Worm (Caenorhabditis elegans) whole organism, L2 larva: Measurements from ENCODE around the gene nlp-26.
A peak's percentile ranks its signal among the peaks of the same experiment; 100 is the strongest.

ENCODE experiments used
- C34F6.9 ChIP-seq: fragments of 150-350 bp; optimal IDR thresholded peaks from 2 replicates; lab custom pipeline; 2014; ENCODE audit warnings: missing biosample characterization, missing genetic modification characterization
- R02D3.7 ChIP-seq: fragments of 150-350 bp; optimal IDR thresholded peaks from 2 replicates; lab custom pipeline; 2014; ENCODE audit warnings: missing biosample characterization, missing genetic modification characterization
- Y55F3AM.14 ChIP-seq: fragments of 200-800 bp; sonication (Bioruptor generic); optimal IDR thresholded peaks from 2 replicates; lab custom pipeline; 2018; ENCODE audit warnings: mild to moderate bottlenecking, missing genetic modification characterization, missing compliant biosample characterization
- ZK546.5 ChIP-seq: sonication (generic microtip); optimal IDR thresholded peaks from 2 replicates; lab custom pipeline; 2017; ENCODE audit warnings: missing biosample characterization, missing genetic modification characterization
- alr-1 ChIP-seq: fragments of 150-350 bp; optimal IDR thresholded peaks from 2 replicates; lab custom pipeline; 2014; ENCODE audit warnings: missing biosample characterization, missing genetic modification characterization
- ama-1 ChIP-seq: fragments of 150-350 bp; optimal IDR thresholded peaks from 2 replicates; lab custom pipeline; 2018; ENCODE audit warnings: inconsistent platforms
- blmp-1 ChIP-seq: sonication (generic microtip); optimal IDR thresholded peaks from 2 replicates; lab custom pipeline; 2017; ENCODE audit warnings: missing genetic modification characterization, mild to moderate bottlenecking, missing compliant biosample characterization, antibody characterized with exemption, moderate library complexity; ENCODE audit not compliant: insufficient read depth
- ceh-16 ChIP-seq: fragments of 150-350 bp; optimal IDR thresholded peaks from 2 replicates; lab custom pipeline; 2014; ENCODE audit warnings: missing biosample characterization, missing genetic modification characterization
- ceh-82 ChIP-seq: fragments of 150-350 bp; optimal IDR thresholded peaks from 2 replicates; lab custom pipeline; 2014; ENCODE audit warnings: missing biosample characterization, missing genetic modification characterization
- crh-2 ChIP-seq: sonication (generic microtip); optimal IDR thresholded peaks from 2 replicates; lab custom pipeline; 2017; ENCODE audit warnings: missing biosample characterization, missing genetic modification characterization
- elt-1 ChIP-seq: fragments of 150-350 bp; optimal IDR thresholded peaks from 2 replicates; lab custom pipeline; 2014; ENCODE audit warnings: missing biosample characterization, missing genetic modification characterization
- lin-11 ChIP-seq: fragments of 150-350 bp; sonication (generic microtip); optimal IDR thresholded peaks from 2 replicates; lab custom pipeline; 2014; ENCODE audit warnings: missing biosample characterization, missing genetic modification characterization, inconsistent platforms, mixed read lengths
- lin-13 ChIP-seq: fragments of 150-350 bp; optimal IDR thresholded peaks from 2 replicates; lab custom pipeline; 2014; ENCODE audit warnings: missing biosample characterization, missing genetic modification reagents, missing genetic modification characterization
- lin-39 ChIP-seq: fragments of 150-350 bp; optimal IDR thresholded peaks from 2 replicates; lab custom pipeline; 2014; ENCODE audit warnings: missing biosample characterization, missing genetic modification reagents, missing genetic modification characterization
- lsy-2 ChIP-seq, 2 experiments: fragments of 150-350 bp in 1 of 2; sonication (generic microtip) in 1 of 2; optimal IDR thresholded peaks; 2 replicates each; lab custom pipeline; 2014 to 2017; ENCODE audit warnings: missing biosample characterization in 2 of 2, missing genetic modification characterization in 2 of 2
- mab-5 ChIP-seq: fragments of 150-350 bp; optimal IDR thresholded peaks from 2 replicates; lab custom pipeline; 2014; ENCODE audit warnings: missing biosample characterization, missing genetic modification characterization
- mbf-1 ChIP-seq: sonication (generic microtip); optimal IDR thresholded peaks from 2 replicates; lab custom pipeline; 2017; ENCODE audit warnings: missing biosample characterization, missing genetic modification characterization
- mdl-1 ChIP-seq, 2 experiments: fragments of 150-350 bp in 1 of 2; sonication (generic microtip) in 1 of 2; optimal IDR thresholded peaks; 2 replicates each; lab custom pipeline; 2017; ENCODE audit warnings: missing biosample characterization in 2 of 2, missing genetic modification characterization in 2 of 2
- nhr-11 ChIP-seq: fragments of 150-350 bp; optimal IDR thresholded peaks from 2 replicates; lab custom pipeline; 2014; ENCODE audit warnings: missing biosample characterization, missing genetic modification characterization
- nhr-12 ChIP-seq: fragments of 150-350 bp; optimal IDR thresholded peaks from 2 replicates; lab custom pipeline; 2014; ENCODE audit warnings: missing biosample characterization, missing genetic modification characterization
- nhr-129 ChIP-seq: fragments of 150-350 bp; optimal IDR thresholded peaks from 2 replicates; lab custom pipeline; 2014; ENCODE audit warnings: missing biosample characterization, missing genetic modification characterization
- nhr-21 ChIP-seq: fragments of 150-350 bp; optimal IDR thresholded peaks from 2 replicates; lab custom pipeline; 2014; ENCODE audit warnings: missing biosample characterization, missing genetic modification characterization
- nhr-23 ChIP-seq: fragments of 150-350 bp; optimal IDR thresholded peaks from 2 replicates; lab custom pipeline; 2014; ENCODE audit warnings: missing biosample characterization, missing genetic modification reagents, missing genetic modification characterization
- nhr-25 ChIP-seq: fragments of 150-350 bp; sonication (generic microtip); optimal IDR thresholded peaks from 3 replicates; lab custom pipeline; 2014; ENCODE audit warnings: missing biosample characterization, missing genetic modification characterization
- nhr-77 ChIP-seq: fragments of 150-350 bp; optimal IDR thresholded peaks from 2 replicates; lab custom pipeline; 2014; ENCODE audit warnings: missing biosample characterization, missing genetic modification characterization
- peb-1 ChIP-seq: fragments of 150-350 bp; optimal IDR thresholded peaks from 2 replicates; lab custom pipeline; 2014; ENCODE audit warnings: missing biosample characterization, missing genetic modification characterization
- sem-4 ChIP-seq: fragments of 150-350 bp; optimal IDR thresholded peaks from 2 replicates; lab custom pipeline; 2014; ENCODE audit warnings: missing biosample characterization, missing genetic modification reagents, missing genetic modification characterization
- skn-1 ChIP-seq: sonication (generic microtip); optimal IDR thresholded peaks from 2 replicates; lab custom pipeline; 2017; ENCODE audit warnings: missing biosample characterization, missing genetic modification characterization
- sma-3 ChIP-seq: sonication (generic microtip); optimal IDR thresholded peaks from 2 replicates; lab custom pipeline; 2016; ENCODE audit warnings: missing genetic modification reagents, missing genetic modification characterization, missing compliant biosample characterization
- sma-9 ChIP-seq, 2 experiments: fragments of 150-350 bp in 1 of 2; sonication (generic microtip) in 1 of 2; optimal IDR thresholded peaks; 2 replicates each; lab custom pipeline; 2014 to 2016; ENCODE audit warnings: missing genetic modification characterization in 2 of 2, mild to moderate bottlenecking in 1 of 2, missing biosample characterization in 1 of 2, missing compliant biosample characterization in 1 of 2, missing genetic modification reagents in 1 of 2, moderate library complexity in 1 of 2
- snpc-4 ChIP-seq: fragments of 150-350 bp; optimal IDR thresholded peaks from 2 replicates; lab custom pipeline; 2014; ENCODE audit warnings: missing biosample characterization, missing genetic modification characterization
- unc-39 ChIP-seq: fragments of 150-350 bp; optimal IDR thresholded peaks from 2 replicates; lab custom pipeline; 2014; ENCODE audit warnings: missing biosample characterization, missing genetic modification characterization
- unc-55 ChIP-seq: fragments of 150-350 bp; sonication (generic microtip); optimal IDR thresholded peaks from 3 replicates; lab custom pipeline; 2014; ENCODE audit warnings: missing biosample characterization, missing genetic modification reagents, missing genetic modification characterization
- zag-1 ChIP-seq: fragments of 150-350 bp; optimal IDR thresholded peaks from 2 replicates; lab custom pipeline; 2014; ENCODE audit warnings: missing biosample characterization, missing genetic modification characterization
- ztf-1 ChIP-seq: fragments of 200-800 bp; sonication (Bioruptor generic); conservative IDR thresholded peaks from 2 replicates; pipeline ENCODE4 v1.3.6; 2022; ENCODE audit warnings: missing genetic modification characterization, missing compliant biosample characterization
- ztf-4 ChIP-seq: fragments of 150-350 bp; optimal IDR thresholded peaks from 2 replicates; lab custom pipeline; 2014; ENCODE audit warnings: missing biosample characterization, missing genetic modification characterization

The nlp-26 gene

DNA sequence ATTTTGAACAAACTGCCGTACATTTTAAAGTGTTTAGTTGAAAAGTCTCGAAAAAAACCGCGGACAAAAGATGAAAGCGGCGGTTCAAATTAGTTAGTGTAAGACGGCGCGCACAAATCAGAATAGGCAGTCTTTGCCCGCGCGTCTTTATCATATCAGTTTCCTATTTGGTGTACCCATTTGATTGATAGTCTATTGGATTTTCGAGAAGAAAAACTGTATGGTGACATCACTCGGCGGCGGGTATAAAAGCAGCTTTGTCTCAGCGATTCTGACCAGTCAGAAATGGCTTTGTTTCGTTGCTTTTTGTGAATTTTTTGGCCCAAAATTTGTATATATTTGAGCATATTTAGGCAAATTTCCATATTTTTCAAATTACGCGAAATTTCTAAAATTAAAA, 4.6 kb upstream of the nlp-26 start:
- peak; percentile 7 for TF ChIP-seq sma-9 (GFP tag; optimal IDR thresholded peaks at IDR 0.05; lab: Kevin White, UChicago)
- TF ChIP-seq sma-9 (tag; optimal IDR thresholded peaks at IDR 0.05; lab: Kevin White, UChicago), result no peak
- TF ChIP-seq unc-39 (tag; lab: Kevin White, UChicago), result no peak
- peak; percentile 16 for TF ChIP-seq nhr-25 (tag; lab: Kevin White, UChicago)

DNA sequence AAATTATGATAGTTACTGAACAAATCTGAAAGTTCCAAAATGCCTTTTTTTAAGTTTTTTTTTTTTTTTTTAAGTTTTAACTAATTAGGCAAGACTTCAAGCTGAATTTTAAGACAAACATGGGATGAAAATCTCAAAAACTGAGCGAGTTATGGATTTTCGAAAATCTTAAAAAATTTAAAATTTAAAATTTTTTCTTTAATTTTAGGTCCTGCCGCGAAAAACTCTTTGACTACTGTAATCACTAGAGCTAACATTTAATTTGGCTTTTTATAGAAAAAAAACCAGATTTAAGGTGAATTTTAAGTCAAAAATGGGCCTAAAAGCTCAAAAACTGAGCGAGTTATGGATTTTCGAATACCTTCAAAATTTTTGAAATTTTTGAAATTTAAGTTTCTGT, 4.1 kb upstream of the nlp-26 start, which contains the start of gene grsp-1:
Gene grsp-1, plus strand, starts transcription at position 301 of the 400 bp plus-strand sequence.
- TF ChIP-seq crh-2 (tag; lab: Kevin White, UChicago) (no peak), lin-11 (tag; lab: Kevin White, UChicago) (no peak), ceh-16 (tag; lab: Kevin White, UChicago) (no peak), mbf-1 (tag; lab: Kevin White, UChicago) (no peak), R02D3.7 (tag; lab: Kevin White, UChicago) (no peak), zag-1 (tag; lab: Kevin White, UChicago) (no peak), nhr-129 (tag; lab: Kevin White, UChicago) (no peak), ztf-4 (tag; lab: Kevin White, UChicago) (no peak), skn-1 (tag; lab: Kevin White, UChicago) (no peak), Y55F3AM.14 (GFP tag; lab: Kevin White, UChicago) (no peak), ztf-1 (GFP tag; lab: Robert Waterston, UW) (no peak), sma-9 (GFP tag; optimal IDR thresholded peaks at IDR 0.05; lab: Kevin White, UChicago) (no peak), sma-9 (tag; optimal IDR thresholded peaks at IDR 0.05; lab: Kevin White, UChicago) (no peak)

DNA sequence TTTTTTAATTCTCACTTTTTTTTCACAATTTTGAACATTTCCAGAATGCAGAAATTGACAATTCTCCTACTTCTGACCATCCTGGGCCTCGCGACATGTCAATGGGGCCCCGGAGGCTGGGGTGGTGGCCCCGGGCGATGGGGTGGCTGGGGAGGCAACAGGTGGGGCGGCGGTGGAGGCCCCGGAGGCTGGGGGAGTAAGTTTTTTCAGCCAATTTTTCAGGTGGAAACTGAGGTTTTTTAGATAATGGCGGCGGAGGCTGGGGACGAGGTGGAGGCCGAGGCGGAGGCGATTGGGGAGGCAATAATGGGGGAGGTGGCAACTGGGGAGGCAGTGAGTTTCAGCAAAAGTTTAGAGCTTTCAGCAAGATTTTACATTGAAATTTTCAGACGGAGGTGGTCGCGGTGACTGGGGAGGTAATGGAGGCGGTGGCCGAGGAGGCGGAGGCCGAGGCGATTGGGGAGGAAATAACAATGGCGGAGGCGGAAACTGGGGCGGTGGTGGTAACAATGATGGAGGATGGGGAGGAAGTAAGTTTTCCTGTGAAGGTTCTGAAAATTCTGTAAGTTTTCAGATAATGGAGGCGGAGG, 3.0 kb upstream of the nlp-26 start:
- peak; percentile 27 for TF ChIP-seq Y55F3AM.14 (GFP tag; lab: Kevin White, UChicago)
- TF ChIP-seq nhr-11 (tag; lab: Kevin White, UChicago), result no peak
- TF ChIP-seq, all 48 proteins: peak for 1

DNA sequence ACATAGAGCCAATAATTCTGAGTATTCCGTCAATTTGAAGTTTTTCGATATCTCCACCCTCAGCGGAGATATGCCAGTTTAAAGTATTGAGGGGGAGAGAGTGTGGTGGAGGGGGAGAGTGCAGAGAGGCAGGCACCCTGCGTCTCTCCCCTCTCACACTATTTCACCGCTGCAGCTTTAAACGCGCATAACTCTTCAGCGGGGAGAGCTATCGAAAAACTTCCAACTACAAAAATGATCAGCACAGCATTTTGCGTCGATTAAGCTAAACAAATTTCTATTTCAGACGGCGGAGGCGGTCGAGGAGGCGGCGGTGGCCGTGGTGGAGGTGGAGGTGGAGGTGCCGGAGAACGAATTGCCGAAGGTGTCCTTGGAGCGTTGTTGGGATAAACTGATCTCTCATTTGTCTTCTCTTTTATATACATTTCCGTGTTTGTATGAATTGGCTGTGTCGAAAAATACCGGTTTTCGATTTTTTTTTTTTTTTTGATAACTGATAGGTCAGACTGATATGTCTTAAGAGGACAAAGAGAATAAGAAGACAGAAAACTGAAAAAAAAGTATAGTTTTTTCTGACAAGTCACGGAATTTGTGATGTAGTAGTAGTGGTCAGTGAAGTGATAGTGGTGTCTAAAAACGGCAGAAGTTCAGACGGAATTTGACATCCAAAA, 1.5 kb upstream of the nlp-26 start:
- TF ChIP-seq unc-55 (GFP tag; lab: Kevin White, UChicago), result no peak
- no peak for TF ChIP-seq lin-39 (tag; lab: Kevin White, UChicago)
- TF ChIP-seq ceh-16 (tag; lab: Kevin White, UChicago), result no peak
- TF ChIP-seq lin-13 (GFP tag; lab: Kevin White, UChicago), result peak; percentile 4
- TF ChIP-seq sem-4 (tag; lab: Kevin White, UChicago), result no peak
- TF ChIP-seq C34F6.9 (tag; lab: Kevin White, UChicago), result no peak
- TF ChIP-seq Y55F3AM.14 (GFP tag; lab: Kevin White, UChicago), result peak; percentile 32
- TF ChIP-seq nhr-21 (tag; lab: Kevin White, UChicago), result peak; percentile 11
- TF ChIP-seq nhr-11 (tag; lab: Kevin White, UChicago), result no peak
- TF ChIP-seq alr-1 (tag; lab: Kevin White, UChicago), result no peak
- TF ChIP-seq lsy-2 (tag; optimal IDR thresholded peaks at IDR 0.05; lab: Kevin White, UChicago), result no peak
- TF ChIP-seq ama-1 (lab: Kevin White, UChicago), result peak; percentile 21
- TF ChIP-seq nhr-77, result no peak
- no peak for TF ChIP-seq sma-9 (GFP tag; optimal IDR thresholded peaks at IDR 0.05; lab: Kevin White, UChicago)
- no peak for TF ChIP-seq sma-9 (tag; optimal IDR thresholded peaks at IDR 0.05; lab: Kevin White, UChicago)
- TF ChIP-seq ceh-82 (tag; lab: Kevin White, UChicago), result no peak
- TF ChIP-seq lin-11 (tag; lab: Kevin White, UChicago), result no peak
- no peak for TF ChIP-seq nhr-12 (tag; lab: Kevin White, UChicago)

DNA sequence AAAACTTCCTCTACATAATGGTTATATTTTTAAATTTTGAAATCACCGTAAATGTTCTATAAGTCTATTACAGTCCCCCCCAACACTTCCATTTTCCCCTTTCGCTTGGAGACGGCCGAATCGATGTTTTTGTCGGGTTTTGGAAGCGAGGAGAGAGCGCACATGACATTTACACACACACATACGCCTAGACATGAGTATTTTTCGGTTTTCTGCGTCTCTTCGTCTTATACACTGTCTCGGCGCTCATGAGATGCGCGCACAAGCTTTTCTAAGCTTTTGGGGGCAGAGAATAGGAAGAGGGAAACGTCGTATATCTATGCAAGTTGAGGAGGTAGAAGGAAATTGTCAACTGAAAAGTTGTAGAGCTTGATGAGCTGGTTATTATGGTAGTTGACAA, 6.8 kb downstream of the nlp-26 start:
- TF ChIP-seq nhr-129 (tag; lab: Kevin White, UChicago) (peak; percentile 57), mdl-1 (tag; optimal IDR thresholded peaks at IDR 0.05; lab: Kevin White, UChicago) (no peak), mab-5 (peak; percentile 4), alr-1 (tag; lab: Kevin White, UChicago) (no peak), nhr-23 (tag; lab: Kevin White, UChicago) (no peak), sma-9 (GFP tag; optimal IDR thresholded peaks at IDR 0.05; lab: Kevin White, UChicago) (no peak), sma-9 (tag; optimal IDR thresholded peaks at IDR 0.05; lab: Kevin White, UChicago) (no peak), blmp-1 (no peak), ZK546.5 (tag; lab: Kevin White, UChicago) (no peak), lsy-2 (tag; optimal IDR thresholded peaks at IDR 0.05; lab: Kevin White, UChicago) (peak in 1 of 2 experiments; percentile 31), sma-3 (GFP tag; lab: Kevin White, UChicago) (no peak), snpc-4 (tag; lab: Kevin White, UChicago) (no peak), mbf-1 (tag; lab: Kevin White, UChicago) (no peak), unc-55 (GFP tag; lab: Kevin White, UChicago) (no peak), elt-1 (tag; lab: Kevin White, UChicago) (no peak), peb-1 (tag; lab: Kevin White, UChicago) (no peak)
